Fruit fly (Drosophila melanogaster) whole organism, embryonic: ENCODE data around the gene CG42538.

ENCODE experiments used
- ATbp ChIP-seq: fragments of 200-800 bp; sonication (Bioruptor generic); optimal IDR thresholded peaks from 2 replicates; lab custom pipeline; 2017; ENCODE audit warnings: missing biosample characterization, mild to moderate bottlenecking, missing genetic modification characterization, missing genetic modification reagents
- CG12659 ChIP-seq: fragments of 200-800 bp; sonication (Bioruptor generic); optimal IDR thresholded peaks from 3 replicates; lab custom pipeline; 2017; ENCODE audit warnings: mild to moderate bottlenecking, missing biosample characterization, missing genetic modification reagents, missing genetic modification characterization
- CG14965 ChIP-seq: fragments of 200-800 bp; sonication (Bioruptor generic); optimal IDR thresholded peaks from 2 replicates; lab custom pipeline; 2016; ENCODE audit warnings: missing biosample characterization, missing genetic modification characterization, borderline replicate concordance
- CG1529 ChIP-seq: fragments of 200-800 bp; sonication (Bioruptor generic); optimal IDR thresholded peaks from 3 replicates; lab custom pipeline; 2018; ENCODE audit warnings: missing biosample characterization, missing genetic modification characterization
- CG15514 ChIP-seq: fragments of 200-800 bp; sonication (Bioruptor generic); optimal IDR thresholded peaks from 3 replicates; lab custom pipeline; 2017; ENCODE audit warnings: missing biosample characterization, missing genetic modification characterization, mild to moderate bottlenecking, moderate library complexity, missing genetic modification reagents
- CG1603 ChIP-seq: fragments of 200-800 bp; sonication (Bioruptor generic); optimal IDR thresholded peaks from 2 replicates; lab custom pipeline; 2019; ENCODE audit warnings: missing biosample characterization, mild to moderate bottlenecking, missing genetic modification characterization, moderate library complexity
- CG16813 ChIP-seq: fragments of 200-800 bp; sonication (Bioruptor generic); IDR thresholded peaks from 3 replicates; pipeline ENCODE4 v1.3.6; 2022; ENCODE audit warnings: missing biosample characterization, missing genetic modification characterization; ENCODE audit not compliant: partially characterized antibody
- CG16863 ChIP-seq: fragments of 200-800 bp; sonication (Bioruptor generic); optimal IDR thresholded peaks from 3 replicates; lab custom pipeline; 2016; ENCODE audit warnings: missing biosample characterization, missing genetic modification characterization
- CG17385 ChIP-seq: fragments of 200-800 bp; sonication (Bioruptor generic); optimal IDR thresholded peaks from 3 replicates; lab custom pipeline; 2018; ENCODE audit warnings: missing biosample characterization, mild to moderate bottlenecking, missing genetic modification characterization
- CG17829 ChIP-seq: fragments of 200-800 bp; optimal IDR thresholded peaks from 2 replicates; lab custom pipeline; 2019; ENCODE audit warnings: missing biosample characterization, mild to moderate bottlenecking, missing genetic modification characterization, moderate library complexity
- CG17912 ChIP-seq: fragments of 200-800 bp; sonication (Bioruptor generic); optimal IDR thresholded peaks from 2 replicates; lab custom pipeline; 2018; ENCODE audit warnings: missing biosample characterization, mild to moderate bottlenecking, missing genetic modification characterization
- CG2129 ChIP-seq: fragments of 200-800 bp; sonication (Bioruptor generic); IDR thresholded peaks from 2 replicates; pipeline ENCODE4 v1.3.6; 2022; ENCODE audit warnings: missing biosample characterization, missing genetic modification characterization; ENCODE audit not compliant: partially characterized antibody
- CG31388 ChIP-seq: fragments of 200-800 bp; sonication (Bioruptor generic); optimal IDR thresholded peaks from 2 replicates; lab custom pipeline; 2016; ENCODE audit warnings: missing biosample characterization, missing genetic modification characterization
- CG34422 ChIP-seq: fragments of 200-800 bp; sonication (Bioruptor generic); IDR thresholded peaks from 3 replicates; pipeline ENCODE4 v1.3.6; 2022; ENCODE audit warnings: missing biosample characterization, missing genetic modification characterization
- CG42726 ChIP-seq: fragments of 200-800 bp; sonication (Bioruptor generic); IDR thresholded peaks from 2 replicates; pipeline ENCODE4 v1.3.6; 2022; ENCODE audit warnings: missing biosample characterization, missing genetic modification characterization; ENCODE audit not compliant: partially characterized antibody
- CG5180 ChIP-seq: fragments of 200-800 bp; sonication (Bioruptor generic); optimal IDR thresholded peaks from 3 replicates; lab custom pipeline; 2017; ENCODE audit warnings: missing biosample characterization, missing genetic modification characterization, mild to moderate bottlenecking, moderate library complexity, missing genetic modification reagents
- CG6272 ChIP-seq: fragments of 200-800 bp; sonication (Bioruptor generic); IDR thresholded peaks from 2 replicates; pipeline ENCODE4 v1.3.6; 2022; ENCODE audit warnings: missing biosample characterization, missing genetic modification characterization
- CG6654 ChIP-seq: fragments of 200-800 bp; sonication (Bioruptor generic); optimal IDR thresholded peaks from 2 replicates; lab custom pipeline; 2017; ENCODE audit warnings: missing biosample characterization, mild to moderate bottlenecking, missing genetic modification characterization
- CG6765 ChIP-seq: fragments of 200-800 bp; sonication (Bioruptor generic); optimal IDR thresholded peaks from 3 replicates; lab custom pipeline; 2017; ENCODE audit warnings: missing biosample characterization, mild to moderate bottlenecking, missing genetic modification characterization
- CG6791 ChIP-seq: fragments of 200-800 bp; sonication (Bioruptor generic); IDR thresholded peaks from 3 replicates; pipeline ENCODE4 v1.3.6; 2022; ENCODE audit warnings: missing biosample characterization, missing genetic modification characterization; ENCODE audit not compliant: partially characterized antibody
- CG8359 ChIP-seq: fragments of 200-800 bp; sonication (Bioruptor generic); optimal IDR thresholded peaks from 2 replicates; lab custom pipeline; 2017; ENCODE audit warnings: missing biosample characterization, mild to moderate bottlenecking, missing genetic modification characterization, borderline replicate concordance
- Dref ChIP-seq: fragments of 200-800 bp; sonication (Bioruptor generic); IDR thresholded peaks from 2 replicates; pipeline ENCODE4 v1.3.6; 2022; ENCODE audit warnings: missing biosample characterization, missing genetic modification characterization
- HHEX ChIP-seq: fragments of 200-800 bp; sonication (Bioruptor generic); optimal IDR thresholded peaks from 3 replicates; lab custom pipeline; 2017; ENCODE audit warnings: missing biosample characterization, mild to moderate bottlenecking, missing genetic modification characterization, missing genetic modification reagents
- HLHmδ ChIP-seq: fragments of 200-800 bp; sonication (Bioruptor generic); optimal IDR thresholded peaks from 2 replicates; lab custom pipeline; 2018; ENCODE audit warnings: missing biosample characterization, mild to moderate bottlenecking, missing genetic modification characterization, moderate library complexity
- MTF-1 ChIP-seq: fragments of 200-800 bp; sonication (Bioruptor generic); optimal IDR thresholded peaks from 2 replicates; lab custom pipeline; 2018; ENCODE audit warnings: missing biosample characterization, mild to moderate bottlenecking, missing genetic modification characterization, borderline replicate concordance
- Trl ChIP-seq, 3 experiments: fragments of >200 bp in 2 of 3; fragments of 200-800 bp in 1 of 3; sonication (Bioruptor generic) in 1 of 3; optimal IDR thresholded peaks; 2 replicates in 1 of 3; 3 replicates in 2 of 3; lab custom pipeline; 2016 to 2017; ENCODE audit warnings: missing biosample characterization in 1 of 3, missing genetic modification characterization in 1 of 3
- YL-1 ChIP-seq: fragments of 200-800 bp; sonication (Bioruptor generic); optimal IDR thresholded peaks from 3 replicates; lab custom pipeline; 2017; ENCODE audit warnings: missing biosample characterization, mild to moderate bottlenecking, missing genetic modification characterization
- amos ChIP-seq: fragments of 200-800 bp; sonication (Bioruptor generic); IDR thresholded peaks from 2 replicates; pipeline ENCODE4 v1.3.6; 2022; ENCODE audit warnings: missing biosample characterization, missing genetic modification characterization; ENCODE audit not compliant: partially characterized antibody
- aop ChIP-seq: fragments of 200-800 bp; sonication (Bioruptor generic); IDR thresholded peaks from 2 replicates; pipeline ENCODE4 v1.3.6; 2022; ENCODE audit warnings: missing biosample characterization, missing genetic modification characterization
- ap ChIP-seq: fragments of 200-800 bp; sonication (Bioruptor generic); IDR thresholded peaks from 2 replicates; pipeline ENCODE4 v1.3.6; 2022; ENCODE audit warnings: missing biosample characterization, missing genetic modification characterization
- cwo ChIP-seq: fragments of 200-800 bp; sonication (Bioruptor generic); optimal IDR thresholded peaks from 3 replicates; lab custom pipeline; 2017; ENCODE audit warnings: missing biosample characterization, missing genetic modification characterization, mild to moderate bottlenecking, moderate library complexity, missing genetic modification reagents
- disco-r ChIP-seq: fragments of 200-800 bp; sonication (Bioruptor generic); optimal IDR thresholded peaks from 2 replicates; lab custom pipeline; 2016; ENCODE audit warnings: missing biosample characterization, missing genetic modification characterization
- dm ChIP-seq: fragments of 200-800 bp; sonication (Bioruptor generic); optimal IDR thresholded peaks from 3 replicates; lab custom pipeline; 2016; ENCODE audit warnings: missing biosample characterization, missing genetic modification characterization
- klu ChIP-seq: fragments of 200-800 bp; sonication (Bioruptor generic); IDR thresholded peaks from 2 replicates; pipeline ENCODE4 v1.3.6; 2022; ENCODE audit warnings: missing biosample characterization, missing genetic modification characterization
- lov ChIP-seq, 2 experiments: fragments of 200-800 bp in 1 of 2; fragments of >200 bp in 1 of 2; sonication (Bioruptor generic) in 1 of 2; IDR thresholded peaks in 1 of 2; optimal IDR thresholded peaks in 1 of 2; 2 replicates in 1 of 2; 3 replicates in 1 of 2; pipeline versions ENCODE4 v1.3.6 to Lab custom; 2017 to 2022; ENCODE audit warnings: missing biosample characterization in 1 of 2, missing genetic modification characterization in 1 of 2
- mam ChIP-seq: fragments of 200-800 bp; sonication (Bioruptor generic); optimal IDR thresholded peaks from 3 replicates; lab custom pipeline; 2016; ENCODE audit warnings: missing biosample characterization, missing genetic modification characterization
- nerfin-2 ChIP-seq: fragments of 200-800 bp; sonication (Bioruptor generic); IDR thresholded peaks from 2 replicates; pipeline ENCODE4 v1.3.6; 2022; ENCODE audit warnings: missing biosample characterization, missing genetic modification characterization; ENCODE audit not compliant: partially characterized antibody
- pita ChIP-seq: fragments of 200-800 bp; sonication (Bioruptor generic); optimal IDR thresholded peaks from 2 replicates; lab custom pipeline; 2017; ENCODE audit warnings: missing biosample characterization, mild to moderate bottlenecking, missing genetic modification characterization
- rib ChIP-seq: fragments of 200-800 bp; sonication (Bioruptor generic); IDR thresholded peaks from 2 replicates; pipeline ENCODE4 v1.3.6; 2022; ENCODE audit warnings: missing biosample characterization, missing genetic modification characterization
- slou ChIP-seq: fragments of 200-800 bp; sonication (Bioruptor generic); optimal IDR thresholded peaks from 3 replicates; lab custom pipeline; 2016; ENCODE audit warnings: missing biosample characterization, missing genetic modification characterization
- sqz ChIP-seq: fragments of 200-800 bp; sonication (Bioruptor generic); optimal IDR thresholded peaks from 3 replicates; lab custom pipeline; 2018; ENCODE audit warnings: missing biosample characterization, mild to moderate bottlenecking, missing genetic modification characterization
- stwl ChIP-seq: fragments of 200-800 bp; sonication (Bioruptor generic); optimal IDR thresholded peaks from 3 replicates; lab custom pipeline; 2018; ENCODE audit warnings: missing biosample characterization, mild to moderate bottlenecking, missing genetic modification characterization, moderate library complexity
- tgo ChIP-seq: fragments of 200-800 bp; sonication (Bioruptor generic); IDR thresholded peaks from 3 replicates; pipeline ENCODE4 v1.3.6; 2022; ENCODE audit warnings: missing biosample characterization, missing genetic modification characterization
- tna ChIP-seq: fragments of 200-800 bp; sonication (Bioruptor generic); IDR thresholded peaks from 2 replicates; pipeline ENCODE4 v1.3.6; 2022; ENCODE audit warnings: missing biosample characterization, missing genetic modification characterization; ENCODE audit not compliant: partially characterized antibody
- vnd ChIP-seq: fragments of 200-800 bp; sonication (Bioruptor generic); IDR thresholded peaks from 3 replicates; pipeline ENCODE4 v1.3.6; 2022; ENCODE audit warnings: missing biosample characterization, missing genetic modification characterization; ENCODE audit not compliant: partially characterized antibody
- wek ChIP-seq: fragments of 200-800 bp; sonication (Bioruptor generic); optimal IDR thresholded peaks from 3 replicates; lab custom pipeline; 2018; ENCODE audit warnings: missing biosample characterization, mild to moderate bottlenecking, missing genetic modification characterization, moderate library complexity

Gene CG42538

DNA sequence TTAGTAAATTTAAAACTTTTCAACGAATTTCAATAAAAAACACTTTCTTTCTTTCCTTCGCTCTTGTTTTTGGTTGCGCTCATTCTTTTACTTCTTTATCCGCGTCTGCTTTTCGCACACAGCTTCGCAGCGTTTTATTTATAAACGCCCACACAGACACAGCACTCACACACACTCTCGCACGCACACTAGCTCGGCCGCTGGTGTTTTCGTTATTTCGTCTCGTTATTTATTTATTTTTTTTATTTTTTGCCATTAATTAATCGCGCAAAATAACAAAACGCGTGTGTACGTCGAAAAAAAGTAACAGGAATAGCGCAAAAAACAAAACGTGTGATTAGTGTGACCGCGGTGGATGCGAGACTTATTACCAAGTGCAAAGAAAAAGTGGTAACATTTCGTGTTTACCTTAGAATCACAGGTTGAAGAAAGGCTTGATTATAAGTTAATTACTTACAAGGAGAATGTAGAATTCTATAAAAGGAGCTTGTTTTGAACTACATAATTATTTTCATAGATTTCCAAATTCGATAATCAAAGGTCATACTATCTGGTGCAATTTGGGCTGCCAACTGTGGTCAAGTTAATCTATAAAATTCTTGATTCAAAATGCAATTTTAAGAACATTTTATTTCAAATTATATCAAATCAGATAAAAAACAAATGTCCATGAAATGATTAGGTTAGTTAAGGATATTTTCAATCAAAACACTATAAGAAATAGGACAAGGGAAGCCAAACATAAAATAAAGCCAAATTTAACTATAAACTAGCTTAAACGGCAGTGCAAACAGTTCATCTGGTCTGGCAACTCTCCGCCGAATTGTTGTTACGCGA lies 29.7 kb upstream of the CG42538 start, which contains the start of the genes hzg and mRpS31 (continued):
- TF ChIP-seq CG8359 (GFP tag; lab: Kevin White, UChicago) (no peak), HLHmδ (GFP tag; lab: Kevin White, UChicago) (no peak), ap (GFP tag; lab: Robert Waterston, UW) (no peak), Trl (optimal IDR thresholded peaks at IDR 0.05; lab: Kevin White, UChicago) (no peak), Trl (GFP tag; optimal IDR thresholded peaks at IDR 0.05; lab: Kevin White, UChicago) (peak; percentile 63), tna (no peak), dm (GFP tag; lab: Kevin White, UChicago) (peak; percentile 38), CG42726 (GFP tag; lab: Robert Waterston, UW) (no peak; the same call in 1 of the 2 replicates), Dref (GFP tag; lab: Robert Waterston, UW) (no peak), amos (no peak; the same call in 1 of the 2 replicates), CG1529 (no peak), mam (GFP tag; lab: Kevin White, UChicago) (peak; percentile 69), CG12659 (GFP tag; lab: Kevin White, UChicago) (peak; percentile 42), rib (GFP tag; lab: Robert Waterston, UW) (peak; percentile 69), sqz (GFP tag; lab: Kevin White, UChicago) (peak; percentile 65), nerfin-2 (GFP tag; lab: Robert Waterston, UW) (no peak), klu (GFP tag; lab: Robert Waterston, UW) (no peak), CG16863 (GFP tag; lab: Kevin White, UChicago) (peak; percentile 60), wek (GFP tag; lab: Kevin White, UChicago) (no peak), tgo (GFP tag; lab: Robert Waterston, UW) (peak; percentile 50; the same call in 2 of the 3 replicates), vnd (GFP tag; lab: Robert Waterston, UW) (no peak), CG6272 (GFP tag; lab: Robert Waterston, UW) (peak; percentile 51), ATbp (GFP tag; lab: Kevin White, UChicago) (no peak), CG6654 (GFP tag; lab: Kevin White, UChicago) (no peak), CG15514 (GFP tag; lab: Kevin White, UChicago) (peak; percentile 41), CG17912 (GFP tag; lab: Kevin White, UChicago) (no peak), MTF-1 (GFP tag; lab: Kevin White, UChicago) (no peak), cwo (GFP tag; lab: Kevin White, UChicago) (no peak), CG5180 (GFP tag; lab: Kevin White, UChicago) (no peak), CG14965 (GFP tag; lab: Kevin White, UChicago) (no peak), YL-1 (GFP tag; lab: Kevin White, UChicago) (peak; percentile 35), CG6765 (GFP tag; lab: Kevin White, UChicago) (no peak), CG2129 (no peak), CG34422 (GFP tag; lab: Robert Waterston, UW) (peak; percentile 35; the same call in 1 of the 3 replicates), disco-r (no peak), HHEX (GFP tag; lab: Kevin White, UChicago) (no peak), lov (optimal IDR thresholded peaks at IDR 0.05; lab: Kevin White, UChicago) (no peak), lov (GFP tag; IDR thresholded peaks at IDR 0.05; lab: Robert Waterston, UW) (no peak), aop (GFP tag; lab: Robert Waterston, UW) (no peak), CG17385 (GFP tag; lab: Kevin White, UChicago) (peak; percentile 26), CG16813 (GFP tag; lab: Robert Waterston, UW) (no peak), CG1603 (no peak), CG6791 (GFP tag; lab: Robert Waterston, UW) (no peak; the same call in 2 of the 3 replicates), CG17829 (peak; percentile 82), slou (GFP tag; lab: Kevin White, UChicago) (no peak), CG31388 (GFP tag; lab: Kevin White, UChicago) (no peak), pita (GFP tag; lab: Kevin White, UChicago) (no peak), stwl (tag; lab: Kevin White, UChicago) (peak; percentile 37)
